Fruit fly (Drosophila melanogaster) whole organism, adult: ENCODE results near the gene Cp19.

Experiments used
- CG5204 ChIP-seq: fragments of 200-800 bp; sonication (Bioruptor generic); optimal IDR thresholded peaks from 2 replicates; lab custom pipeline; 2016; ENCODE audit warnings: missing biosample characterization, missing genetic modification characterization
- Hr96 ChIP-seq: fragments of 200-800 bp; sonication (Bioruptor generic); optimal IDR thresholded peaks from 2 replicates; lab custom pipeline; 2016; ENCODE audit warnings: missing biosample characterization, missing genetic modification characterization
- cnc ChIP-seq, 2 experiments: fragments of >200 bp; optimal IDR thresholded peaks; 2 replicates each; lab custom pipeline; 2017
- ovo ChIP-seq: fragments of 200-800 bp; sonication (Bioruptor generic); optimal IDR thresholded peaks from 2 replicates; lab custom pipeline; 2016; ENCODE audit warnings: missing biosample characterization, missing genetic modification characterization
- tj ChIP-seq: fragments of 200-800 bp; sonication (Bioruptor generic); optimal IDR thresholded peaks from 3 replicates; lab custom pipeline; 2017; ENCODE audit warnings: missing biosample characterization, mild to moderate bottlenecking, missing genetic modification characterization, moderate library complexity

dm6 chr3L:8763794-8764193 is 34.1 kb downstream of the Cp19 start:
- TF ChIP-seq tj (GFP tag; lab: Kevin White, UChicago) (no peak), Hr96 (GFP tag; lab: Kevin White, UChicago) (no peak), cnc (optimal IDR thresholded peaks at IDR 0.05; lab: Kevin White, UChicago) (no peak), CG5204 (GFP tag; lab: Kevin White, UChicago) (no peak), ovo (GFP tag; lab: Kevin White, UChicago) (no peak)
